Worm (Caenorhabditis elegans): ENCODE results near the gene mnk-1.

- TF ChIP-seq blmp-1 (tag; optimal IDR thresholded peaks at IDR 0.05; ENCODE audit: insufficient read depth) (no peak), lin-11 (tag; optimal IDR thresholded peaks at IDR 0.05) (no peak), ztf-4 (tag; optimal IDR thresholded peaks at IDR 0.05) (no peak), skn-1 (tag; optimal IDR thresholded peaks at IDR 0.05) (no peak), sma-3 (GFP tag; optimal IDR thresholded peaks at IDR 0.05) (no peak), ztf-11 (tag; optimal IDR thresholded peaks at IDR 0.05) (no peak), nhr-237 (tag; optimal IDR thresholded peaks at IDR 0.05) (no peak), nhr-10 (tag; optimal IDR thresholded peaks at IDR 0.05) (no peak), fos-1 (tag; optimal IDR thresholded peaks at IDR 0.05) (no peak), alr-1 (tag; optimal IDR thresholded peaks at IDR 0.05) (no peak), snpc-4 (tag; optimal IDR thresholded peaks at IDR 0.05) (no peak), nhr-77 (tag; optimal IDR thresholded peaks at IDR 0.05) (no peak)
These were observed 60.4 kb downstream of the mnk-1 start, which contains the start of gene ZK666.14 for ce11 chrII:10494467-10494866.

Data from whole organism, L2 larva.